Worm (Caenorhabditis elegans) whole organism, midembryonic: ENCODE measurements around the gene C54D10.5.

ENCODE experiments used
- flt-1 ChIP-seq: fragments of 200-800 bp; sonication (Bioruptor generic); IDR thresholded peaks from 2 replicates; pipeline ENCODE4 v1.3.6; 2022; ENCODE audit warnings: missing genetic modification characterization, missing compliant biosample characterization
- klf-2 ChIP-seq: fragments of 200-800 bp; sonication (Bioruptor generic); conservative IDR thresholded peaks from 2 replicates; pipeline ENCODE4 v1.3.6; 2022; ENCODE audit warnings: missing genetic modification reagents, missing genetic modification characterization, missing compliant biosample characterization
- tab-1 ChIP-seq: fragments of 200-800 bp; sonication (Bioruptor generic); IDR thresholded peaks from 2 replicates; pipeline ENCODE4 v1.3.6; 2022; ENCODE audit warnings: missing genetic modification characterization, missing compliant biosample characterization

ce11 chrV:12449902-12450301, 20.8 kb downstream of the C54D10.5 start, which contains the start of gene C54D10.10:
- TF ChIP-seq klf-2 (no peak), tab-1 (GFP tag; lab: Robert Waterston, UW) (no peak), flt-1 (GFP tag; lab: Robert Waterston, UW) (no peak)
